Worm (Caenorhabditis elegans): ENCODE data around the gene degt-1.
A peak's percentile ranks its signal among the peaks of the same experiment; 100 is the strongest.

The degt-1 gene

ce11 chrV:10557676-10558075 is 17.6 kb downstream of the degt-1 start, which contains the start of gene best-14:
Gene best-14, plus strand, starts transcription at chrV:10557976.
- TF ChIP-seq skn-1 (tag; optimal IDR thresholded peaks at IDR 0.05) = no peak
- TF ChIP-seq pha-4 (tag; optimal IDR thresholded peaks at IDR 0.05) = no peak
- TF ChIP-seq fos-1 (tag; optimal IDR thresholded peaks at IDR 0.05) = no peak
- no peak for TF ChIP-seq egl-5 (tag; optimal IDR thresholded peaks at IDR 0.05)
- TF ChIP-seq mdl-1 (tag; optimal IDR thresholded peaks at IDR 0.05) = no peak
- no peak for TF ChIP-seq ama-1 (optimal IDR thresholded peaks at IDR 0.05)
- no peak for TF ChIP-seq nhr-67 (tag; optimal IDR thresholded peaks at IDR 0.05)
- no peak for TF ChIP-seq elt-2 (tag; optimal IDR thresholded peaks at IDR 0.05)
- TF ChIP-seq ceh-82 (tag; optimal IDR thresholded peaks at IDR 0.05) = no peak
- TF ChIP-seq fkh-2 (tag; optimal IDR thresholded peaks at IDR 0.05) = no peak

ce11 chrV:10560621-10561020 is 20.5 kb downstream of the degt-1 start, which contains the start of gene col-152:
Gene col-152, plus strand, starts transcription at chrV:10560921.
- TF ChIP-seq pha-4 (tag; optimal IDR thresholded peaks at IDR 0.05) = no peak
- no peak for TF ChIP-seq eor-1 (tag; optimal IDR thresholded peaks at IDR 0.05)
- no peak for TF ChIP-seq lin-15B (tag; optimal IDR thresholded peaks at IDR 0.05)
- no peak for TF ChIP-seq sea-2 (GFP tag; optimal IDR thresholded peaks at IDR 0.05)
- TF ChIP-seq lsy-12 (tag; optimal IDR thresholded peaks at IDR 0.05) = no peak
- TF ChIP-seq R02D3.7 (tag; optimal IDR thresholded peaks at IDR 0.05) = no peak
- no peak for TF ChIP-seq elt-3 (tag; optimal IDR thresholded peaks at IDR 0.05)
- TF ChIP-seq nfya-1 (tag; optimal IDR thresholded peaks at IDR 0.05; ENCODE audit: insufficient read depth) = no peak
- no peak for TF ChIP-seq skn-1 (tag; optimal IDR thresholded peaks at IDR 0.05)
- TF ChIP-seq tbx-2 (tag; optimal IDR thresholded peaks at IDR 0.05) = no peak
- TF ChIP-seq jun-1 (tag; optimal IDR thresholded peaks at IDR 0.05) = no peak
- TF ChIP-seq unc-62 (GFP tag; optimal IDR thresholded peaks at IDR 0.05) = no peak
- no peak for TF ChIP-seq pqm-1 (tag; optimal IDR thresholded peaks at IDR 0.05)
- TF ChIP-seq nhr-28 (tag; optimal IDR thresholded peaks at IDR 0.05) = no peak
- TF ChIP-seq mdl-1 (tag; optimal IDR thresholded peaks at IDR 0.05) = no peak

ce11 chrV:10561632-10562031 is 21.5 kb downstream of the degt-1 start:
- TF ChIP-seq nhr-23 (tag; optimal IDR thresholded peaks at IDR 0.05) (no peak), mml-1 (tag; optimal IDR thresholded peaks at IDR 0.05) (no peak), unc-39 (tag; optimal IDR thresholded peaks at IDR 0.05) (no peak), jun-1 (tag; optimal IDR thresholded peaks at IDR 0.05) (no peak), nhr-67 (tag; optimal IDR thresholded peaks at IDR 0.05) (no peak), aly-2 (tag; optimal IDR thresholded peaks at IDR 0.05) (no peak), nhr-28 (tag; optimal IDR thresholded peaks at IDR 0.05) (no peak), ceh-82 (tag; optimal IDR thresholded peaks at IDR 0.05) (no peak)

- TF ChIP-seq pqm-1 (tag; optimal IDR thresholded peaks at IDR 0.05) (peak; percentile 49), skn-1 (tag; optimal IDR thresholded peaks at IDR 0.05) (peak; percentile 27), jun-1 (tag; optimal IDR thresholded peaks at IDR 0.05) (no peak), elt-2 (tag; optimal IDR thresholded peaks at IDR 0.05) (peak; percentile 81), nhr-11 (tag; optimal IDR thresholded peaks at IDR 0.05) (no peak)
Observed at ce11 chrV:10562817-10563216, 22.7 kb downstream of the degt-1 start.

ce11 chrV:10564140-10564539 is 24.0 kb downstream of the degt-1 start:
- TF ChIP-seq unc-39 (tag; optimal IDR thresholded peaks at IDR 0.05) (no peak), skn-1 (tag; optimal IDR thresholded peaks at IDR 0.05) (no peak), ceh-9 (tag; optimal IDR thresholded peaks at IDR 0.05) (no peak), ceh-16 (tag; optimal IDR thresholded peaks at IDR 0.05) (no peak), egl-5 (tag; optimal IDR thresholded peaks at IDR 0.05) (no peak), elt-3 (tag; optimal IDR thresholded peaks at IDR 0.05) (no peak), nhr-11 (tag; optimal IDR thresholded peaks at IDR 0.05) (no peak), nfya-1 (tag; optimal IDR thresholded peaks at IDR 0.05; ENCODE audit: insufficient read depth) (no peak), sea-2 (GFP tag; optimal IDR thresholded peaks at IDR 0.05) (no peak)

- TF ChIP-seq pqm-1 (tag; optimal IDR thresholded peaks at IDR 0.05) = peak; percentile 68
- no peak for TF ChIP-seq ceh-9 (tag; optimal IDR thresholded peaks at IDR 0.05)
- TF ChIP-seq egl-5 (tag; optimal IDR thresholded peaks at IDR 0.05) = no peak
- TF ChIP-seq ceh-28 (tag; optimal IDR thresholded peaks at IDR 0.05) = no peak
- peak; percentile 79 for TF ChIP-seq elt-2 (tag; optimal IDR thresholded peaks at IDR 0.05)
- TF ChIP-seq ZK546.5 (tag; optimal IDR thresholded peaks at IDR 0.05) = no peak
- TF ChIP-seq jun-1 (tag; optimal IDR thresholded peaks at IDR 0.05) = peak; percentile 8
- TF ChIP-seq nfya-1 (tag; optimal IDR thresholded peaks at IDR 0.05; ENCODE audit: insufficient read depth) = no peak
- TF ChIP-seq lsy-12 (tag; optimal IDR thresholded peaks at IDR 0.05) = no peak
Observed at ce11 chrV:10564830-10565365, 24.8 kb downstream of the degt-1 start, which contains the start of gene cat-4. Gene cat-4, plus strand, starts transcription at chrV:10564880.
